Worm (Caenorhabditis elegans): ENCODE data around the gene mtss-1.
A peak's percentile ranks its signal among the peaks of the same experiment; 100 is the strongest.

DNA sequence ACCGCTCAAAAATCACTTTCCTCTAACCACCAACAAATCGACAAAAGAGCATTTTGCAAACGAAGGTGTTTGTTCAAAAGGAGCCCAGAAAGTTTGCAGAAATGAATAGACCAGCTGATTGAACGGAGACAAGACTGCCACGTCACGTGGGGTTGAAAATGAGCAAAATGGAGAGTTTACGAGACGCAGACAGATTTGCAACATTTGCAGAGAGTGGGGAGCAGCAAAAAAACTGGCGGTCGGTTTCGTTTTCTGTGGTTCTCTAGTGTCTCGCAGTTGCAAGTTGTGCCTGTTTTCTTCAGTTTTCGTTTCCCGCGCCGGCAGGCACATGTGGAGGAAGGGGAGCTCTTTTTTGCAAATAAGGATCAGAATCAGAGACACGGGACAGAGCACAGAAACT, 17.3 kb downstream of the mtss-1 start:
- TF ChIP-seq nhr-77 (tag; optimal IDR thresholded peaks at IDR 0.05): no peak
- no peak for TF ChIP-seq unc-39 (tag; optimal IDR thresholded peaks at IDR 0.05)
- no peak for TF ChIP-seq ama-1 (optimal IDR thresholded peaks at IDR 0.05)
- no peak for TF ChIP-seq nhr-28 (tag; optimal IDR thresholded peaks at IDR 0.05)
- TF ChIP-seq mdl-1 (tag; optimal IDR thresholded peaks at IDR 0.05): peak; percentile 71
- TF ChIP-seq elt-3 (tag; optimal IDR thresholded peaks at IDR 0.05): no peak
- no peak for TF ChIP-seq ceh-28 (tag; optimal IDR thresholded peaks at IDR 0.05)
- TF ChIP-seq daf-12 (tag; optimal IDR thresholded peaks at IDR 0.05): no peak
- no peak for TF ChIP-seq nhr-12 (tag; optimal IDR thresholded peaks at IDR 0.05)
- peak; percentile 36 for TF ChIP-seq pqm-1 (tag; optimal IDR thresholded peaks at IDR 0.05)
- no peak for TF ChIP-seq nhr-25 (tag; optimal IDR thresholded peaks at IDR 0.05)
- no peak for TF ChIP-seq fkh-2 (tag; optimal IDR thresholded peaks at IDR 0.05)
- TF ChIP-seq ztf-11 (tag; optimal IDR thresholded peaks at IDR 0.05): no peak
